Fruit fly (Drosophila melanogaster): ENCODE results near the gene CG4658.
A peak's percentile ranks its signal among the peaks of the same experiment; 100 is the strongest.

Gene CG4658

dm6 chr2L:9943521-9943920 lies 13.4 kb upstream of the CG4658 start:
- TF ChIP-seq h (GFP tag; optimal IDR thresholded peaks at IDR 0.05), result peak; percentile 67
- TF ChIP-seq HLH106 (tag; optimal IDR thresholded peaks at IDR 0.05), result no peak
- no peak for TF ChIP-seq Dif (GFP tag; optimal IDR thresholded peaks at IDR 0.05; ENCODE audit: partially characterized antibody)
- no peak for TF ChIP-seq dmrt93B (GFP tag; optimal IDR thresholded peaks at IDR 0.05)
- no peak for TF ChIP-seq GATAd (GFP tag; optimal IDR thresholded peaks at IDR 0.05)
- no peak for TF ChIP-seq tai (GFP tag; optimal IDR thresholded peaks at IDR 0.05)
- no peak for TF ChIP-seq Rel (GFP tag; optimal IDR thresholded peaks at IDR 0.05)
- no peak for TF ChIP-seq Rel (tag; optimal IDR thresholded peaks at IDR 0.05)
- TF ChIP-seq OdsH (GFP tag; optimal IDR thresholded peaks at IDR 0.05), result no peak
- TF ChIP-seq sv (GFP tag; optimal IDR thresholded peaks at IDR 0.05), result no peak
- TF ChIP-seq fru (GFP tag; optimal IDR thresholded peaks at IDR 0.05), result peak; percentile 39
- no peak for TF ChIP-seq Abd-B (GFP tag; optimal IDR thresholded peaks at IDR 0.05)
- TF ChIP-seq psq (GFP tag; optimal IDR thresholded peaks at IDR 0.05), result no peak
- no peak for TF ChIP-seq N (GFP tag; optimal IDR thresholded peaks at IDR 0.05)
- TF ChIP-seq br (GFP tag; optimal IDR thresholded peaks at IDR 0.05), result no peak
- TF ChIP-seq Myc (optimal IDR thresholded peaks at IDR 0.05), result no peak
- no peak for TF ChIP-seq Dfd (GFP tag; optimal IDR thresholded peaks at IDR 0.05)
- TF ChIP-seq woc (GFP tag; optimal IDR thresholded peaks at IDR 0.05), result no peak
- peak; percentile 40 for TF ChIP-seq rgr (GFP tag; optimal IDR thresholded peaks at IDR 0.05)
- no peak for TF ChIP-seq Hr83 (GFP tag; optimal IDR thresholded peaks at IDR 0.05; ENCODE audit: poor library complexity, severe bottlenecking)
- TF ChIP-seq foxo (GFP tag; optimal IDR thresholded peaks at IDR 0.05), result peak in 1 of 2 experiments; percentile 36
- no peak for TF ChIP-seq brk (GFP tag; optimal IDR thresholded peaks at IDR 0.05)
- TF ChIP-seq Mio (GFP tag; optimal IDR thresholded peaks at IDR 0.05), result no peak
- TF ChIP-seq Hnf4 (GFP tag; optimal IDR thresholded peaks at IDR 0.05), result peak; percentile 64
- TF ChIP-seq jim (GFP tag; optimal IDR thresholded peaks at IDR 0.05), result no peak
- TF ChIP-seq lola (GFP tag; optimal IDR thresholded peaks at IDR 0.05), result no peak
- no peak for TF ChIP-seq Vsx2 (GFP tag; optimal IDR thresholded peaks at IDR 0.05; ENCODE audit: partially characterized antibody)
- no peak for TF ChIP-seq pan (optimal IDR thresholded peaks at IDR 0.05)
- no peak for TF ChIP-seq sage (GFP tag; optimal IDR thresholded peaks at IDR 0.05)
- no peak for TF ChIP-seq CG32264 (GFP tag; optimal IDR thresholded peaks at IDR 0.05)
- no peak for TF ChIP-seq Sp1 (GFP tag; optimal IDR thresholded peaks at IDR 0.05)
- no peak for TF ChIP-seq CrebA (GFP tag; optimal IDR thresholded peaks at IDR 0.05; ENCODE audit: borderline replicate concordance)
- no peak for TF ChIP-seq Jra (GFP tag; optimal IDR thresholded peaks at IDR 0.05)
- TF ChIP-seq Hr78 (GFP tag; optimal IDR thresholded peaks at IDR 0.05), result no peak
- no peak for TF ChIP-seq usp (GFP tag; optimal IDR thresholded peaks at IDR 0.05)
- TF ChIP-seq dsf (GFP tag; optimal IDR thresholded peaks at IDR 0.05; ENCODE audit: borderline replicate concordance), result no peak
- peak; percentile 31 for TF ChIP-seq ey (GFP tag; optimal IDR thresholded peaks at IDR 0.05)
- no peak for TF ChIP-seq CG9705 (GFP tag; optimal IDR thresholded peaks at IDR 0.05)
- TF ChIP-seq dl (GFP tag; optimal IDR thresholded peaks at IDR 0.05; ENCODE audit: insufficient read depth in 1 of 2, partially characterized antibody in 2 of 2), result no peak

- peak; percentile 39 for TF ChIP-seq Hnf4 (GFP tag; optimal IDR thresholded peaks at IDR 0.05)
- TF ChIP-seq h (GFP tag; optimal IDR thresholded peaks at IDR 0.05), result no peak
Measured at dm6 chr2L:9945086-9945485, 11.8 kb upstream of the CG4658 start.

- TF ChIP-seq OdsH (GFP tag; optimal IDR thresholded peaks at IDR 0.05) (no peak), Dif (GFP tag; optimal IDR thresholded peaks at IDR 0.05; ENCODE audit: partially characterized antibody) (peak; percentile 75), Hr83 (GFP tag; optimal IDR thresholded peaks at IDR 0.05; ENCODE audit: poor library complexity, severe bottlenecking) (peak; percentile 62), Vsx2 (GFP tag; optimal IDR thresholded peaks at IDR 0.05; ENCODE audit: partially characterized antibody) (peak; percentile 56)
Measured at dm6 chr2L:9946051-9946450, 10.9 kb upstream of the CG4658 start.

Data from whole organism, wandering third instar larva.